Fruit fly (Drosophila melanogaster) whole organism, larva: ENCODE data around the gene myd.

ENCODE experiments used
- noc ChIP-seq: fragments of 200-800 bp; sonication (Bioruptor generic); optimal IDR thresholded peaks from 3 replicates; lab custom pipeline; 2019; ENCODE audit warnings: missing biosample characterization, mild to moderate bottlenecking, missing genetic modification characterization, moderate library complexity

myd gene

dm6 chr3R:19163972-19164819 is 16.3 kb upstream of the myd start, which contains the start of gene sqz:
Gene sqz (plus strand): TSS chr3R:19164211.
- TF ChIP-seq noc (tag; lab: Kevin White, UChicago), result peak; percentile 9

dm6 chr3R:19164873-19165456 is 15.5 kb upstream of the myd start:
- TF ChIP-seq noc (tag; lab: Kevin White, UChicago), result no peak

- no peak for TF ChIP-seq noc (tag; lab: Kevin White, UChicago)
Measured at dm6 chr3R:19165620-19166055, 14.8 kb upstream of the myd start.

dm6 chr3R:19166077-19166778 is 14.2 kb upstream of the myd start:
- no peak for TF ChIP-seq noc (tag; lab: Kevin White, UChicago)

- TF ChIP-seq noc (tag; lab: Kevin White, UChicago), result no peak
Measured at dm6 chr3R:19167521-19167920, 12.9 kb upstream of the myd start.

dm6 chr3R:19174512-19174911 is 5.9 kb upstream of the myd start:
- TF ChIP-seq noc (tag; lab: Kevin White, UChicago), result no peak

- TF ChIP-seq noc (tag; lab: Kevin White, UChicago), result no peak
Measured at dm6 chr3R:19176700-19177099, 3.8 kb upstream of the myd start, which contains the start of gene CG14282. Gene CG14282 (plus strand): TSS chr3R:19177000.

- TF ChIP-seq noc (tag; lab: Kevin White, UChicago), result no peak
Measured at dm6 chr3R:19181214-19181613, 755 bp downstream of the myd start.

- no peak for TF ChIP-seq noc (tag; lab: Kevin White, UChicago)
Measured at dm6 chr3R:19182848-19183247, 2.4 kb downstream of the myd start.

dm6 chr3R:19187717-19188149 is 7.3 kb downstream of the myd start:
- peak; percentile 61 for TF ChIP-seq noc (tag; lab: Kevin White, UChicago)

- TF ChIP-seq noc (tag; lab: Kevin White, UChicago), result no peak
Measured at dm6 chr3R:19190020-19190419, 9.6 kb downstream of the myd start.

dm6 chr3R:19211778-19212177 is 31.3 kb downstream of the myd start, which contains the start of gene cry:
Gene cry (plus strand): TSS chr3R:19212154.
- TF ChIP-seq noc (tag; lab: Kevin White, UChicago), result no peak

- TF ChIP-seq noc (tag; lab: Kevin White, UChicago), result no peak
Measured at dm6 chr3R:19212545-19213176, 32.2 kb downstream of the myd start.

- TF ChIP-seq noc (tag; lab: Kevin White, UChicago), result no peak
Measured at dm6 chr3R:19221350-19221749, 40.9 kb downstream of the myd start.

- TF ChIP-seq noc (tag; lab: Kevin White, UChicago), result peak; percentile 58
Measured at dm6 chr3R:19223369-19223768, 42.9 kb downstream of the myd start.
